Worm (Caenorhabditis elegans) whole organism, late embryonic: ENCODE data around the gene pacs-1.

Experiments used
- C08G9.2 ChIP-seq: sonication (generic microtip); optimal IDR thresholded peaks from 2 replicates; lab custom pipeline; 2016; ENCODE audit warnings: mild to moderate bottlenecking, missing genetic modification characterization, moderate library complexity, missing compliant biosample characterization
- C38D4.7 ChIP-seq: fragments of 200-800 bp; sonication (Bioruptor generic); optimal IDR thresholded peaks from 2 replicates; lab custom pipeline; 2018; ENCODE audit warnings: mild to moderate bottlenecking, missing genetic modification characterization, moderate library complexity, missing compliant biosample characterization
- T23F11.4 ChIP-seq: fragments of 200-800 bp; sonication (Bioruptor generic); optimal IDR thresholded peaks from 2 replicates; lab custom pipeline; 2018; ENCODE audit warnings: mild to moderate bottlenecking, missing genetic modification characterization, missing compliant biosample characterization
- Y22D7AL.16 ChIP-seq: sonication (generic microtip); optimal IDR thresholded peaks from 2 replicates; lab custom pipeline; 2016; ENCODE audit warnings: missing genetic modification characterization, missing compliant biosample characterization
- ahr-1 ChIP-seq: sonication (generic microtip); optimal IDR thresholded peaks from 2 replicates; lab custom pipeline; 2016; ENCODE audit warnings: missing genetic modification characterization, missing compliant biosample characterization
- ama-1 ChIP-seq: fragments of 150-350 bp; optimal IDR thresholded peaks from 2 replicates; lab custom pipeline; 2014
- ceh-14 ChIP-seq: sonication (generic microtip); optimal IDR thresholded peaks from 2 replicates; lab custom pipeline; 2016; ENCODE audit warnings: missing genotype, missing genetic modification characterization, missing compliant biosample characterization
- ceh-19 ChIP-seq: fragments of 200-800 bp; sonication (Bioruptor generic); optimal IDR thresholded peaks from 2 replicates; lab custom pipeline; 2018; ENCODE audit warnings: mild to moderate bottlenecking, missing genetic modification characterization, missing compliant biosample characterization
- ceh-24 ChIP-seq: sonication (generic microtip); optimal IDR thresholded peaks from 2 replicates; lab custom pipeline; 2016; ENCODE audit warnings: mild to moderate bottlenecking, missing genetic modification characterization, missing compliant biosample characterization
- ceh-30 ChIP-seq: fragments of 150-350 bp; optimal IDR thresholded peaks from 2 replicates; lab custom pipeline; 2014; ENCODE audit warnings: missing biosample characterization, missing genetic modification characterization
- ceh-31 ChIP-seq: sonication (generic microtip); optimal IDR thresholded peaks from 2 replicates; lab custom pipeline; 2016; ENCODE audit warnings: missing genetic modification characterization, missing compliant biosample characterization
- ceh-48 ChIP-seq: sonication (generic microtip); optimal IDR thresholded peaks from 2 replicates; lab custom pipeline; 2016; ENCODE audit warnings: missing genetic modification characterization, inconsistent platforms, missing compliant biosample characterization
- ceh-6 ChIP-seq: fragments of 200-800 bp; sonication (Bioruptor generic); optimal IDR thresholded peaks from 2 replicates; lab custom pipeline; 2018; ENCODE audit warnings: mild to moderate bottlenecking, missing genetic modification characterization, missing compliant biosample characterization
- che-1 ChIP-seq: sonication (generic microtip); optimal IDR thresholded peaks from 2 replicates; lab custom pipeline; 2016; ENCODE audit warnings: mild to moderate bottlenecking, missing genetic modification characterization, missing compliant biosample characterization
- dmd-4 ChIP-seq: sonication (generic microtip); optimal IDR thresholded peaks from 2 replicates; lab custom pipeline; 2016; ENCODE audit warnings: borderline replicate concordance, missing genetic modification characterization, missing compliant biosample characterization
- dve-1 ChIP-seq: sonication (generic microtip); optimal IDR thresholded peaks from 2 replicates; lab custom pipeline; 2017; ENCODE audit warnings: antibody characterized with exemption, mild to moderate bottlenecking, missing genetic modification characterization, missing compliant biosample characterization
- elt-2 ChIP-seq: sonication (generic microtip); optimal IDR thresholded peaks from 2 replicates; lab custom pipeline; 2016; ENCODE audit warnings: missing genetic modification reagents, missing genetic modification characterization, missing compliant biosample characterization
- ets-4 ChIP-seq: sonication (generic microtip); optimal IDR thresholded peaks from 2 replicates; lab custom pipeline; 2016; ENCODE audit warnings: missing genetic modification characterization, missing compliant biosample characterization
- eyg-1 ChIP-seq: sonication (generic microtip); optimal IDR thresholded peaks from 2 replicates; lab custom pipeline; 2016; ENCODE audit warnings: missing genotype, missing genetic modification characterization, missing compliant biosample characterization
- fax-1 ChIP-seq: sonication (generic microtip); optimal IDR thresholded peaks from 2 replicates; lab custom pipeline; 2016; ENCODE audit warnings: missing genotype, missing genetic modification characterization, missing compliant biosample characterization
- fkh-6 ChIP-seq: sonication (generic microtip); optimal IDR thresholded peaks from 2 replicates; lab custom pipeline; 2016; ENCODE audit warnings: missing genetic modification characterization, missing compliant biosample characterization
- hlh-13 ChIP-seq: fragments of 200-800 bp; sonication (Bioruptor generic); optimal IDR thresholded peaks from 2 replicates; lab custom pipeline; 2018; ENCODE audit warnings: mild to moderate bottlenecking, missing genetic modification characterization, missing compliant biosample characterization
- hlh-15 ChIP-seq: sonication (generic microtip); optimal IDR thresholded peaks from 2 replicates; lab custom pipeline; 2016; ENCODE audit warnings: missing genetic modification characterization, missing compliant biosample characterization
- hlh-8 ChIP-seq: sonication (generic microtip); optimal IDR thresholded peaks from 2 replicates; lab custom pipeline; 2016; ENCODE audit warnings: missing genotype, missing genetic modification characterization, missing compliant biosample characterization
- madf-2 ChIP-seq: sonication (generic microtip); optimal IDR thresholded peaks from 2 replicates; lab custom pipeline; 2017; ENCODE audit warnings: missing genetic modification characterization, missing compliant biosample characterization
- mec-3 ChIP-seq: sonication (generic microtip); optimal IDR thresholded peaks from 2 replicates; lab custom pipeline; 2016; ENCODE audit warnings: borderline replicate concordance, missing genetic modification characterization, missing compliant biosample characterization
- nfya-1 ChIP-seq: sonication (generic microtip); optimal IDR thresholded peaks from 2 replicates; lab custom pipeline; 2017; ENCODE audit warnings: missing genetic modification characterization, mild to moderate bottlenecking, missing compliant biosample characterization, antibody characterized with exemption, moderate library complexity
- npax-4 ChIP-seq: sonication (generic microtip); optimal IDR thresholded peaks from 2 replicates; lab custom pipeline; 2016; ENCODE audit warnings: missing genetic modification characterization, missing compliant biosample characterization
- odd-2 ChIP-seq: sonication (generic microtip); optimal IDR thresholded peaks from 2 replicates; lab custom pipeline; 2017; ENCODE audit warnings: antibody characterized with exemption, mild to moderate bottlenecking, missing genetic modification characterization, missing compliant biosample characterization
- pag-3 ChIP-seq: sonication (generic microtip); optimal IDR thresholded peaks from 2 replicates; lab custom pipeline; 2016; ENCODE audit warnings: missing compliant biosample characterization, missing genetic modification characterization, borderline replicate concordance
- pax-1 ChIP-seq: fragments of 150-350 bp; optimal IDR thresholded peaks from 2 replicates; lab custom pipeline; 2014; ENCODE audit warnings: missing biosample characterization, missing genetic modification characterization
- pha-4 ChIP-seq: fragments of 150-350 bp; optimal IDR thresholded peaks from 2 replicates; lab custom pipeline; 2018; ENCODE audit warnings: missing biosample characterization, missing genetic modification reagents, missing genetic modification characterization
- pqm-1 ChIP-seq: sonication (generic microtip); optimal IDR thresholded peaks from 2 replicates; lab custom pipeline; 2016; ENCODE audit warnings: missing genetic modification characterization, missing compliant biosample characterization
- pros-1 ChIP-seq: fragments of 150-350 bp; optimal IDR thresholded peaks from 2 replicates; lab custom pipeline; 2014; ENCODE audit warnings: missing biosample characterization, missing genetic modification reagents, missing genetic modification characterization
- rnt-1 ChIP-seq: sonication (generic microtip); optimal IDR thresholded peaks from 2 replicates; lab custom pipeline; 2016; ENCODE audit warnings: missing genetic modification characterization, missing compliant biosample characterization
- sdc-2 ChIP-seq: sonication (generic microtip); optimal IDR thresholded peaks from 2 replicates; lab custom pipeline; 2016; ENCODE audit warnings: missing genotype, missing genetic modification characterization, missing compliant biosample characterization
- sox-2 ChIP-seq: fragments of 200-800 bp; sonication (Bioruptor generic); IDR thresholded peaks from 2 replicates; pipeline ENCODE4 v1.3.6; 2022; ENCODE audit warnings: missing genetic modification reagents, missing genetic modification characterization, missing compliant biosample characterization
- syd-9 ChIP-seq: sonication (generic microtip); optimal IDR thresholded peaks from 2 replicates; lab custom pipeline; 2016; ENCODE audit warnings: mild to moderate bottlenecking, missing genetic modification characterization, moderate library complexity, missing compliant biosample characterization
- tbx-2 ChIP-seq: sonication (generic microtip); optimal IDR thresholded peaks from 2 replicates; lab custom pipeline; 2016; ENCODE audit warnings: missing genetic modification characterization, missing compliant biosample characterization
- tbx-7 ChIP-seq: sonication (generic microtip); optimal IDR thresholded peaks from 2 replicates; lab custom pipeline; 2016; ENCODE audit warnings: missing genotype, missing genetic modification characterization, missing compliant biosample characterization
- unc-3 ChIP-seq, 2 experiments: fragments of 200-800 bp in 1 of 2; sonication (Bioruptor generic) in 1 of 2; sonication (generic microtip) in 1 of 2; conservative IDR thresholded peaks in 1 of 2; optimal IDR thresholded peaks in 1 of 2; 2 replicates each; pipeline versions ENCODE4 v1.3.6 to Lab custom; 2016 to 2022; ENCODE audit warnings: missing compliant biosample characterization in 2 of 2, missing genetic modification characterization in 2 of 2, missing genetic modification reagents in 1 of 2
- unc-42 ChIP-seq: sonication (generic microtip); optimal IDR thresholded peaks from 2 replicates; lab custom pipeline; 2016; ENCODE audit warnings: missing genotype, missing genetic modification characterization, missing compliant biosample characterization
- unc-55 ChIP-seq: sonication (generic microtip); optimal IDR thresholded peaks from 2 replicates; lab custom pipeline; 2017; ENCODE audit warnings: missing biosample characterization, missing genetic modification reagents, missing genetic modification characterization
- zip-5 ChIP-seq: sonication (generic microtip); optimal IDR thresholded peaks from 2 replicates; lab custom pipeline; 2016; ENCODE audit warnings: missing genetic modification characterization, missing compliant biosample characterization
- ztf-16 ChIP-seq: sonication (generic microtip); optimal IDR thresholded peaks from 2 replicates; lab custom pipeline; 2017; ENCODE audit warnings: missing genetic modification characterization, missing compliant biosample characterization

pacs-1 gene

ce11 chrV:9221566-9221965, 4.5 kb upstream of the pacs-1 start, which contains the start of gene grd-6:
grd-6 (plus strand) TSS chrV:9221866.
- no peak for TF ChIP-seq ztf-16 (tag; lab: Kevin White, UChicago)
- TF ChIP-seq pros-1 (tag; lab: Kevin White, UChicago), result no peak
- no peak for TF ChIP-seq dmd-4 (tag; lab: Kevin White, UChicago)
- no peak for TF ChIP-seq unc-42 (tag; lab: Kevin White, UChicago)
- TF ChIP-seq elt-2 (tag; lab: Kevin White, UChicago), result no peak
- TF ChIP-seq sdc-2, result no peak
- no peak for TF ChIP-seq che-1 (tag; lab: Kevin White, UChicago)
- TF ChIP-seq ceh-6 (GFP tag; lab: Kevin White, UChicago), result no peak
- TF ChIP-seq ceh-14 (tag; lab: Kevin White, UChicago), result no peak

DNA sequence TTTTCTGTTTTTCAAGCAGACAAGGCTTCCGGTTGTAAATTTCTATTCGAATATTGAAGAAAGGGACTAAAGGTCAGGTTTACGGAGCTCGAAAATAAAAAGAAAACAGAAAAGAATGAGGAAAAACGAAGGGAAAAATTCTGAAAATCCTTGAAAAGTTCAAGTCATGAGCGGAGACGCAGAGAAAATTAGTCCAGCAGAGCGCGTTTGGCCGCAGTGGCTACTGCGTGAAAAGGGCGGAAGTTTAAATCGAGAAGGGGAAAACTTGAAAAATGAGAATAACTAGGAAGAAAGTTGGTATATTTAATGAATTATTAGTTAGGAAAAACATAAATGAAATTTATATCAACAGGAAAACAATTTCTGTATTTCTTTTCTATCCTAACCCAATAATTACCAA, 3.4 kb upstream of the pacs-1 start:
- TF ChIP-seq unc-3 (GFP tag; conservative IDR thresholded peaks at IDR 0.05; lab: Robert Waterston, UW) (no peak), unc-3 (tag; optimal IDR thresholded peaks at IDR 0.05; lab: Kevin White, UChicago) (no peak), pqm-1 (tag; lab: Kevin White, UChicago) (no peak), ceh-31 (tag; lab: Kevin White, UChicago) (peak; percentile 24), fkh-6 (tag; lab: Kevin White, UChicago) (no peak), eyg-1 (tag; lab: Kevin White, UChicago) (no peak), syd-9 (tag; lab: Kevin White, UChicago) (no peak), pha-4 (tag; lab: Kevin White, UChicago) (no peak), ceh-30 (tag; lab: Kevin White, UChicago) (no peak), ama-1 (lab: Kevin White, UChicago) (no peak), unc-55 (GFP tag; lab: Kevin White, UChicago) (no peak), sox-2 (GFP tag; lab: Robert Waterston, UW) (no peak), pag-3 (no peak), ztf-16 (tag; lab: Kevin White, UChicago) (no peak), ceh-19 (GFP tag; lab: Kevin White, UChicago) (no peak), fax-1 (tag; lab: Kevin White, UChicago) (no peak), elt-2 (tag; lab: Kevin White, UChicago) (peak; percentile 15), C08G9.2 (tag; lab: Kevin White, UChicago) (no peak), npax-4 (no peak), Y22D7AL.16 (tag; lab: Kevin White, UChicago) (no peak), unc-42 (tag; lab: Kevin White, UChicago) (peak; percentile 56), madf-2 (tag; lab: Kevin White, UChicago) (no peak), ceh-24 (tag; lab: Kevin White, UChicago) (no peak), odd-2 (tag; lab: Kevin White, UChicago) (no peak), nfya-1 (tag; lab: Kevin White, UChicago) (peak; percentile 29)

DNA sequence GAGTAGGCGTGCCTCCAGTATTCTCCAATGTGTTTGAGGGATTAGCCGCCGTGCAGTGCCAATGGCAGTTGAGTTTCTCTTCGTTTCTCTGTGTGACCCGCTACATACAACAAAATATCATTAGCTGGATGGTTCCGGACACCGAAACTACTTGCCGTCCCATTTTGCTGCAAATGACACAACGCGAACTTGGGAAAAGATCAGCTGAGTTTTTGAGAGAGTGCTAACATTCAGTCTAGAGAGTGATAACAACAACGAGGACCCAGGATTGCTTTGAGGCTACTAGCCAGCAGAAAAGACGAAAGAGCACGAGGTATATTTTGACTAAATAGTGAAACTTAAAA, 2.3 kb upstream of the pacs-1 start:
- peak; percentile 1 for TF ChIP-seq ceh-6 (GFP tag; lab: Kevin White, UChicago)
- TF ChIP-seq C38D4.7, result no peak
- no peak for TF ChIP-seq pha-4 (tag; lab: Kevin White, UChicago)

DNA sequence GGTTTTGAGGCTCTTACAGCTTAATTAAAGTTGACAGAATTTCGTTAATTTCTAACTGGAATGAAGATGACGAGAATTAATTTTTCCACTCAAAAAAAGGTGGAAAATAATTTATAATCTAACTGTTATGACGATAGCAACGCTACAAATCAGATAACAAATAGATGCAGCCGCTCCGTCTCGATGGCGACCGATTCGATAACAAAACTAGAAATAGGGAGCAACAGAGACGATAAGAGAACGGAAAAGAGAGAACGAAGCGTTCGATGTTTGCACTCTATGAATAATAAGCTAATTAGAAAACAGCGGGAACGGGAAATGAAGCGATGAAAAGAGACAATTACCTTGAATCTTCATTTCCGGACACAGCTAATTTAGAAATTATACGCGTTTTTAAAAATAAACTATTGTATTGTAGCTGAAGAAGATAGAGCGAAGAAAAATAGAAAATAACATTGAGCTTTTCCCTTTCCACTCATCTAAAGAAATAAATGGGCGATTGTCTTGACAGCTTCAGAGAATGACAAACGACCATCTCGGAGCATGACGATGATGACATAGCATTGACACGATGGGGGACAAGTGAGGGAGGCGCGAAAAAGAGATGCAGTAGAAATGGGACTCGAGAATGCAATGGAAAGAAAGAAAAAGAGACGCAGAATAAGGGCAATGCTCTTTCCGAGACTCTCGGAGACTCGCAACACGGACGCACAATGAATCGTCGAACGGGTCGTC, 1.8 kb upstream of the pacs-1 start:
- TF ChIP-seq tbx-2 (peak; percentile 35), zip-5 (tag; lab: Kevin White, UChicago) (no peak), hlh-15 (tag; lab: Kevin White, UChicago) (no peak), T23F11.4 (GFP tag; lab: Kevin White, UChicago) (no peak), fax-1 (tag; lab: Kevin White, UChicago) (no peak), hlh-8 (tag; lab: Kevin White, UChicago) (no peak), ahr-1 (no peak), C08G9.2 (tag; lab: Kevin White, UChicago) (no peak), mec-3 (tag; lab: Kevin White, UChicago) (no peak), Y22D7AL.16 (tag; lab: Kevin White, UChicago) (no peak), hlh-13 (GFP tag; lab: Kevin White, UChicago) (no peak), ceh-14 (tag; lab: Kevin White, UChicago) (peak; percentile 23), dve-1 (tag; lab: Kevin White, UChicago) (no peak), ets-4 (no peak), tbx-7 (no peak), ceh-48 (no peak), pag-3 (peak; percentile 33), rnt-1 (no peak), ztf-16 (tag; lab: Kevin White, UChicago) (no peak), pax-1 (tag; lab: Kevin White, UChicago) (no peak), eyg-1 (tag; lab: Kevin White, UChicago) (no peak)
